Worm (Caenorhabditis elegans) whole organism, L4 larva: ENCODE results near the gene lips-17.

ENCODE experiments used
- D1046.2 ChIP-seq: fragments of 200-800 bp; sonication (Bioruptor generic); IDR thresholded peaks from 2 replicates; pipeline ENCODE4 v1.3.6; 2022; ENCODE audit warnings: missing genetic modification characterization, missing compliant biosample characterization
- F26F4.8 ChIP-seq: fragments of 200-800 bp; sonication (Bioruptor generic); conservative IDR thresholded peaks from 2 replicates; pipeline ENCODE4 v1.3.6; 2022; ENCODE audit warnings: missing genetic modification characterization, missing compliant biosample characterization
- Y5F2A.4 ChIP-seq: fragments of 200-800 bp; sonication (Bioruptor generic); optimal IDR thresholded peaks from 2 replicates; lab custom pipeline; 2018; ENCODE audit warnings: mild to moderate bottlenecking, missing genetic modification characterization, missing compliant biosample characterization
- aly-2 ChIP-seq: sonication (generic microtip); optimal IDR thresholded peaks from 2 replicates; lab custom pipeline; 2018; ENCODE audit warnings: missing biosample characterization, missing genetic modification characterization
- ceh-20 ChIP-seq: fragments of 200-800 bp; sonication (Bioruptor generic); IDR thresholded peaks from 2 replicates; pipeline ENCODE4 v1.3.6; 2022; ENCODE audit warnings: missing genetic modification reagents, missing genetic modification characterization, missing compliant biosample characterization
- ctbp-1 ChIP-seq: fragments of 200-800 bp; sonication (Bioruptor generic); IDR thresholded peaks from 2 replicates; pipeline ENCODE4 v1.3.6; 2022; ENCODE audit warnings: missing genetic modification reagents, missing genetic modification characterization, missing compliant biosample characterization
- dmd-8 ChIP-seq: fragments of 200-800 bp; sonication (Bioruptor generic); IDR thresholded peaks from 2 replicates; pipeline ENCODE4 v1.3.6; 2022; ENCODE audit warnings: missing genetic modification characterization, missing compliant biosample characterization
- egl-27 ChIP-seq: sonication (generic microtip); optimal IDR thresholded peaks from 3 replicates; lab custom pipeline; 2017; ENCODE audit warnings: missing biosample characterization, missing genetic modification reagents, missing genetic modification characterization
- egl-43 ChIP-seq: fragments of 200-800 bp; sonication (Bioruptor generic); IDR thresholded peaks from 2 replicates; pipeline ENCODE4 v1.3.6; 2022; ENCODE audit warnings: missing genetic modification reagents, missing genetic modification characterization, missing compliant biosample characterization
- fkh-10 ChIP-seq: fragments of 150-350 bp; optimal IDR thresholded peaks from 2 replicates; lab custom pipeline; 2014; ENCODE audit warnings: missing biosample characterization, missing genetic modification reagents, missing genetic modification characterization
- gei-8 ChIP-seq: fragments of 200-800 bp; sonication (Bioruptor generic); optimal IDR thresholded peaks from 2 replicates; lab custom pipeline; 2018; ENCODE audit warnings: mild to moderate bottlenecking, missing genetic modification characterization, missing compliant biosample characterization
- jun-1 ChIP-seq: fragments of 150-350 bp; optimal IDR thresholded peaks from 2 replicates; lab custom pipeline; 2014; ENCODE audit warnings: missing biosample characterization, missing genetic modification reagents, missing genetic modification characterization
- lir-3 ChIP-seq: sonication (generic microtip); optimal IDR thresholded peaks from 2 replicates; lab custom pipeline; 2016; ENCODE audit warnings: mild to moderate bottlenecking, missing genetic modification characterization, missing compliant biosample characterization
- madf-5 ChIP-seq, 2 experiments: fragments of 200-800 bp; sonication (Bioruptor generic); IDR thresholded peaks; 2 replicates each; pipeline ENCODE4 v1.3.6; 2022; ENCODE audit warnings: missing compliant biosample characterization in 2 of 2, missing genetic modification characterization in 2 of 2
- madf-9 ChIP-seq: fragments of 200-800 bp; sonication (Bioruptor generic); conservative IDR thresholded peaks from 2 replicates; pipeline ENCODE4 v1.3.6; 2022; ENCODE audit warnings: missing genetic modification reagents, missing genetic modification characterization, missing compliant biosample characterization
- mdl-1 ChIP-seq, 2 experiments: fragments of 150-350 bp in 1 of 2; sonication (generic microtip) in 1 of 2; optimal IDR thresholded peaks; 2 replicates each; lab custom pipeline; 2014 to 2017; ENCODE audit warnings: missing biosample characterization in 2 of 2, missing genetic modification characterization in 2 of 2
- mdt-29 ChIP-seq: fragments of 200-800 bp; sonication (Bioruptor generic); IDR thresholded peaks from 2 replicates; pipeline ENCODE4 v1.3.6; 2022; ENCODE audit warnings: missing genetic modification reagents, missing genetic modification characterization, missing compliant biosample characterization
- mxl-2 ChIP-seq: fragments of 200-800 bp; sonication (Bioruptor generic); conservative IDR thresholded peaks from 2 replicates; pipeline ENCODE4 v1.3.6; 2022; ENCODE audit warnings: missing genetic modification reagents, missing genetic modification characterization, missing compliant biosample characterization
- mxl-3 ChIP-seq: fragments of 200-800 bp; sonication (Bioruptor generic); optimal IDR thresholded peaks from 2 replicates; lab custom pipeline; 2018; ENCODE audit warnings: mild to moderate bottlenecking, missing genetic modification characterization, missing compliant biosample characterization
- nhr-25 ChIP-seq: sonication (generic microtip); optimal IDR thresholded peaks from 2 replicates; lab custom pipeline; 2017; ENCODE audit warnings: missing genetic modification characterization, mild to moderate bottlenecking, missing compliant biosample characterization, antibody characterized with exemption, moderate library complexity, borderline replicate concordance; ENCODE audit not compliant: insufficient read depth
- nhr-28 ChIP-seq: fragments of 150-350 bp; optimal IDR thresholded peaks from 2 replicates; lab custom pipeline; 2014; ENCODE audit warnings: missing biosample characterization, missing genetic modification characterization
- nhr-41 ChIP-seq: fragments of 200-800 bp; sonication (Bioruptor generic); IDR thresholded peaks from 2 replicates; pipeline ENCODE4 v1.3.6; 2022; ENCODE audit warnings: missing genetic modification reagents, missing genetic modification characterization, missing compliant biosample characterization
- nhr-76 ChIP-seq: fragments of 150-350 bp; optimal IDR thresholded peaks from 2 replicates; lab custom pipeline; 2014; ENCODE audit warnings: missing biosample characterization, missing genetic modification characterization
- nhr-77 ChIP-seq: fragments of 150-350 bp; optimal IDR thresholded peaks from 2 replicates; lab custom pipeline; 2014; ENCODE audit warnings: missing biosample characterization, missing genetic modification characterization
- rbr-2 ChIP-seq: sonication (generic microtip); optimal IDR thresholded peaks from 2 replicates; lab custom pipeline; 2016; ENCODE audit warnings: missing genotype, missing genetic modification characterization, missing compliant biosample characterization
- spr-3 ChIP-seq: fragments of 200-800 bp; sonication (Bioruptor generic); optimal IDR thresholded peaks from 2 replicates; lab custom pipeline; 2018; ENCODE audit warnings: mild to moderate bottlenecking, missing genetic modification characterization, missing compliant biosample characterization
- unc-62 ChIP-seq, 3 experiments: fragments of 150-350 bp in 1 of 3; sonication (generic microtip); optimal IDR thresholded peaks in 2 of 3; peaks in 1 of 3; 1 replicate in 1 of 3; 2 replicates in 2 of 3; lab custom pipeline; 2014 to 2017; ENCODE audit warnings: missing biosample characterization in 3 of 3, missing genetic modification characterization in 3 of 3, missing genetic modification reagents in 3 of 3, missing genotype in 1 of 3
- ztf-11 ChIP-seq: fragments of 150-350 bp; optimal IDR thresholded peaks from 2 replicates; lab custom pipeline; 2014; ENCODE audit warnings: missing biosample characterization, missing genetic modification characterization

The lips-17 gene

ce11 chrII:7607953-7608352 lies at the start of gene lips-17:
Gene lips-17, plus strand, starts transcription at chrII:7608253.
- TF ChIP-seq rbr-2 (tag; lab: Kevin White, UChicago), result no peak
- TF ChIP-seq fkh-10 (GFP tag; lab: Kevin White, UChicago), result no peak
- TF ChIP-seq Y5F2A.4 (GFP tag; lab: Kevin White, UChicago), result no peak
- no peak for TF ChIP-seq dmd-8 (GFP tag; lab: Robert Waterston, UW)
- no peak for TF ChIP-seq jun-1 (tag; lab: Kevin White, UChicago)
- no peak for TF ChIP-seq gei-8
- TF ChIP-seq D1046.2 (GFP tag; lab: Robert Waterston, UW), result no peak
- no peak for TF ChIP-seq nhr-76
- TF ChIP-seq spr-3, result no peak

- TF ChIP-seq fkh-10 (GFP tag; lab: Kevin White, UChicago) (peak; percentile 92), ztf-11 (tag; lab: Kevin White, UChicago) (no peak)
- TF ChIP-seq, all 104 proteins: peak for 1
These were observed 49.2 kb upstream of the lips-17 start for ce11 chrII:7558864-7559263.

ce11 chrII:7560844-7561243 lies 47.2 kb upstream of the lips-17 start:
- no peak for TF ChIP-seq nhr-28 (tag; lab: Kevin White, UChicago)
- TF ChIP-seq unc-62 (GFP tag; optimal IDR thresholded peaks at IDR 0.05 in 1 of 2; lab: Kevin White, UChicago), result peak in 1 of 2 experiments; percentile 96
- TF ChIP-seq unc-62 (tag; optimal IDR thresholded peaks at IDR 0.05; lab: Kevin White, UChicago), result no peak

ce11 chrII:7561494-7561893 lies 46.6 kb upstream of the lips-17 start, which contains the start of the genes ZK1290.11 and ZK1290.1:
Gene ZK1290.11, minus strand, starts transcription at chrII:7561594.
Gene ZK1290.1, plus strand, starts transcription at chrII:7561764.
- TF ChIP-seq ceh-20 (GFP tag; lab: Robert Waterston, UW) (no peak), mdt-29 (GFP tag; lab: Robert Waterston, UW) (no peak), nhr-77 (tag; lab: Kevin White, UChicago) (no peak), aly-2 (tag; lab: Kevin White, UChicago) (no peak), mdl-1 (tag; optimal IDR thresholded peaks at IDR 0.05; lab: Kevin White, UChicago) (no peak)

ce11 chrII:7562616-7563015 lies 45.4 kb upstream of the lips-17 start:
- TF ChIP-seq F26F4.8 (GFP tag; lab: Robert Waterston, UW), result no peak
- TF ChIP-seq mxl-3 (GFP tag; lab: Kevin White, UChicago), result no peak
- TF ChIP-seq nhr-77 (tag; lab: Kevin White, UChicago), result no peak
- no peak for TF ChIP-seq egl-27 (tag; lab: Kevin White, UChicago)
- no peak for TF ChIP-seq ctbp-1 (GFP tag; lab: Robert Waterston, UW)
- peak in 1 of 2 experiments; percentile 87 for TF ChIP-seq unc-62 (GFP tag; optimal IDR thresholded peaks at IDR 0.05 in 1 of 2; lab: Kevin White, UChicago)
- TF ChIP-seq unc-62 (tag; optimal IDR thresholded peaks at IDR 0.05; lab: Kevin White, UChicago), result no peak
- no peak for TF ChIP-seq lir-3 (tag; lab: Kevin White, UChicago)

- TF ChIP-seq madf-5 (GFP tag; IDR thresholded peaks at IDR 0.05; lab: Robert Waterston, UW) (no peak), egl-27 (tag; lab: Kevin White, UChicago) (no peak), egl-43 (GFP tag; lab: Robert Waterston, UW) (no peak), nhr-41 (GFP tag; lab: Robert Waterston, UW) (no peak), madf-9 (GFP tag; lab: Robert Waterston, UW) (no peak)
These were observed 37.7 kb upstream of the lips-17 start, which contains the start of gene F35D2.3 for ce11 chrII:7570305-7570704. Gene F35D2.3, plus strand, starts transcription at chrII:7570605.

- TF ChIP-seq unc-62 (GFP tag; optimal IDR thresholded peaks at IDR 0.05 in 1 of 2; lab: Kevin White, UChicago), result no peak
- TF ChIP-seq unc-62 (tag; optimal IDR thresholded peaks at IDR 0.05; lab: Kevin White, UChicago), result no peak
- TF ChIP-seq madf-5 (GFP tag; IDR thresholded peaks at IDR 0.05; lab: Robert Waterston, UW), result 0 out of 4 replicates have a peak, but pooled peaks of 1 of the 2 experiments have one; percentile 13
- no peak for TF ChIP-seq nhr-25 (tag; lab: Kevin White, UChicago)
- TF ChIP-seq mxl-2 (GFP tag; lab: Robert Waterston, UW), result no peak
These were observed 37.2 kb upstream of the lips-17 start for ce11 chrII:7570820-7571219.
